Fruit fly (Drosophila melanogaster) whole organism, embryonic: ENCODE data around the gene twf.

ENCODE experiments used
- Antp ChIP-seq: fragments of 200-800 bp; sonication (Bioruptor generic); optimal IDR thresholded peaks from 3 replicates; lab custom pipeline; 2016; ENCODE audit warnings: missing biosample characterization, missing genetic modification characterization
- Atf6 ChIP-seq: fragments of 200-800 bp; sonication (Bioruptor generic); IDR thresholded peaks from 2 replicates; pipeline ENCODE4 v1.3.6; 2022; ENCODE audit warnings: missing biosample characterization, missing genetic modification characterization
- CG10147 ChIP-seq: fragments of 200-800 bp; sonication (Bioruptor generic); optimal IDR thresholded peaks from 2 replicates; lab custom pipeline; 2019; ENCODE audit warnings: missing biosample characterization, mild to moderate bottlenecking, missing genetic modification characterization, moderate library complexity
- CG10209 ChIP-seq: fragments of 200-800 bp; sonication (Bioruptor generic); optimal IDR thresholded peaks from 3 replicates; lab custom pipeline; 2017; ENCODE audit warnings: missing biosample characterization, mild to moderate bottlenecking, missing genetic modification characterization, missing genetic modification reagents
- CG13296 ChIP-seq: fragments of 200-800 bp; sonication (Bioruptor generic); optimal IDR thresholded peaks from 3 replicates; lab custom pipeline; 2018; ENCODE audit warnings: missing biosample characterization, mild to moderate bottlenecking, missing genetic modification characterization
- CG16779 ChIP-seq: fragments of 200-800 bp; sonication (Bioruptor generic); IDR thresholded peaks from 2 replicates; pipeline ENCODE4 v1.3.6; 2022; ENCODE audit warnings: missing biosample characterization, missing genetic modification characterization
- CG17612 ChIP-seq: fragments of 200-800 bp; sonication (Bioruptor generic); IDR thresholded peaks from 2 replicates; pipeline ENCODE4 v1.3.6; 2022; ENCODE audit warnings: missing biosample characterization, missing genetic modification characterization
- CG18599 ChIP-seq: fragments of 200-800 bp; sonication (Bioruptor generic); optimal IDR thresholded peaks from 3 replicates; lab custom pipeline; 2017; ENCODE audit warnings: missing biosample characterization, missing genetic modification characterization, mild to moderate bottlenecking, moderate library complexity, missing genetic modification reagents
- CG18764 ChIP-seq: fragments of 200-800 bp; sonication (Bioruptor generic); optimal IDR thresholded peaks from 3 replicates; lab custom pipeline; 2016; ENCODE audit warnings: missing biosample characterization, missing genetic modification characterization
- CG2889 ChIP-seq: fragments of 200-800 bp; sonication (Bioruptor generic); IDR thresholded peaks from 3 replicates; pipeline ENCODE4 v1.3.6; 2022; ENCODE audit warnings: missing biosample characterization, missing genetic modification characterization
- CG3163 ChIP-seq: fragments of 200-800 bp; sonication (Bioruptor generic); optimal IDR thresholded peaks from 3 replicates; lab custom pipeline; 2016; ENCODE audit warnings: missing biosample characterization, missing genetic modification characterization
- CG4282 ChIP-seq: fragments of 200-800 bp; sonication (Bioruptor generic); optimal IDR thresholded peaks from 2 replicates; lab custom pipeline; 2016; ENCODE audit warnings: missing biosample characterization, missing genetic modification characterization
- CG4360 ChIP-seq: fragments of 200-800 bp; sonication (Bioruptor generic); IDR thresholded peaks from 2 replicates; pipeline ENCODE4 v1.3.6; 2022; ENCODE audit warnings: missing biosample characterization, missing genetic modification characterization
- CG4707 ChIP-seq: fragments of 200-800 bp; sonication (Bioruptor generic); optimal IDR thresholded peaks from 2 replicates; lab custom pipeline; 2018; ENCODE audit warnings: missing biosample characterization, mild to moderate bottlenecking, missing genetic modification characterization, moderate library complexity
- CG9215 ChIP-seq: fragments of 200-800 bp; sonication (Bioruptor generic); IDR thresholded peaks from 2 replicates; pipeline ENCODE4 v1.3.6; 2022; ENCODE audit warnings: missing biosample characterization, missing genetic modification characterization
- Dbx ChIP-seq: fragments of 200-800 bp; sonication (Bioruptor generic); IDR thresholded peaks from 3 replicates; pipeline ENCODE4 v1.3.6; 2022; ENCODE audit warnings: missing biosample characterization, missing genetic modification characterization
- Dref ChIP-seq: fragments of 200-800 bp; sonication (Bioruptor generic); IDR thresholded peaks from 2 replicates; pipeline ENCODE4 v1.3.6; 2022; ENCODE audit warnings: missing biosample characterization, missing genetic modification characterization
- E2f2 ChIP-seq: fragments of 200-800 bp; sonication (Bioruptor generic); IDR thresholded peaks from 2 replicates; pipeline ENCODE4 v1.3.6; 2022; ENCODE audit warnings: missing biosample characterization, missing genetic modification characterization
- Hand ChIP-seq: fragments of 200-800 bp; sonication (Bioruptor generic); optimal IDR thresholded peaks from 2 replicates; lab custom pipeline; 2017; ENCODE audit warnings: mild to moderate bottlenecking, missing biosample characterization, missing genetic modification reagents, missing genetic modification characterization
- Hey ChIP-seq: fragments of 200-800 bp; sonication (Bioruptor generic); optimal IDR thresholded peaks from 3 replicates; lab custom pipeline; 2018; ENCODE audit warnings: missing biosample characterization, mild to moderate bottlenecking, missing genetic modification characterization
- Hr39 ChIP-seq: fragments of >200 bp; optimal IDR thresholded peaks from 2 replicates; lab custom pipeline; 2017
- MBD-R2 ChIP-seq: fragments of 200-800 bp; sonication (Bioruptor generic); IDR thresholded peaks from 2 replicates; pipeline ENCODE4 v1.3.6; 2022; ENCODE audit warnings: missing biosample characterization, missing genetic modification characterization
- NC2α ChIP-seq: fragments of 200-800 bp; sonication (Bioruptor generic); optimal IDR thresholded peaks from 2 replicates; lab custom pipeline; 2016; ENCODE audit warnings: missing biosample characterization, missing genetic modification characterization
- Nf-YA ChIP-seq: fragments of 200-800 bp; sonication (Bioruptor generic); IDR thresholded peaks from 2 replicates; pipeline ENCODE4 v1.3.6; 2022; ENCODE audit warnings: missing biosample characterization, missing genetic modification characterization
- Nf-YB ChIP-seq: fragments of 200-800 bp; sonication (Bioruptor generic); optimal IDR thresholded peaks from 3 replicates; lab custom pipeline; 2019; ENCODE audit warnings: missing biosample characterization, mild to moderate bottlenecking, missing genetic modification characterization, moderate library complexity
- Oli ChIP-seq: fragments of 200-800 bp; sonication (Bioruptor generic); optimal IDR thresholded peaks from 2 replicates; lab custom pipeline; 2018; ENCODE audit warnings: missing biosample characterization, mild to moderate bottlenecking, missing genetic modification characterization, moderate library complexity
- PHDP ChIP-seq: fragments of 200-800 bp; sonication (Bioruptor generic); optimal IDR thresholded peaks from 3 replicates; lab custom pipeline; 2018; ENCODE audit warnings: missing biosample characterization, mild to moderate bottlenecking, missing genetic modification characterization, moderate library complexity
- Poxn ChIP-seq: fragments of 200-800 bp; sonication (Bioruptor generic); IDR thresholded peaks from 2 replicates; pipeline ENCODE4 v1.3.6; 2022; ENCODE audit warnings: missing biosample characterization, missing genetic modification characterization
- Rx ChIP-seq: fragments of 200-800 bp; sonication (Bioruptor generic); IDR thresholded peaks from 2 replicates; pipeline ENCODE4 v1.3.6; 2022; ENCODE audit warnings: missing biosample characterization, missing genetic modification characterization
- Ssrp ChIP-seq: fragments of 200-800 bp; sonication (Bioruptor generic); optimal IDR thresholded peaks from 2 replicates; lab custom pipeline; 2018; ENCODE audit warnings: missing biosample characterization, mild to moderate bottlenecking, missing genetic modification characterization, moderate library complexity
- caup ChIP-seq: fragments of 200-800 bp; sonication (Bioruptor generic); optimal IDR thresholded peaks from 3 replicates; lab custom pipeline; 2017; ENCODE audit warnings: missing biosample characterization, mild to moderate bottlenecking, missing genetic modification characterization, moderate library complexity; ENCODE audit not compliant: severe bottlenecking
- crc ChIP-seq: fragments of 200-800 bp; sonication (Bioruptor generic); optimal IDR thresholded peaks from 2 replicates; lab custom pipeline; 2016; ENCODE audit warnings: missing biosample characterization, missing genetic modification characterization
- dmrt99B ChIP-seq: fragments of 200-800 bp; sonication (Bioruptor generic); optimal IDR thresholded peaks from 2 replicates; lab custom pipeline; 2018; ENCODE audit warnings: missing biosample characterization, mild to moderate bottlenecking, missing genetic modification characterization, moderate library complexity
- dpn ChIP-seq, 2 experiments: fragments of 200-800 bp; sonication (Bioruptor generic); optimal IDR thresholded peaks; 3 replicates each; lab custom pipeline; 2016; ENCODE audit warnings: missing biosample characterization in 2 of 2, missing genetic modification characterization in 2 of 2
- hb ChIP-seq: fragments of 200-800 bp; sonication (Bioruptor generic); IDR thresholded peaks from 3 replicates; pipeline ENCODE4 v1.3.6; 2022; ENCODE audit warnings: missing biosample characterization, missing genetic modification characterization; ENCODE audit not compliant: partially characterized antibody
- inv ChIP-seq: fragments of 200-800 bp; sonication (Bioruptor generic); IDR thresholded peaks from 2 replicates; pipeline ENCODE4 v1.3.6; 2022; ENCODE audit warnings: missing biosample characterization, missing genetic modification characterization; ENCODE audit not compliant: partially characterized antibody
- kni ChIP-seq: fragments of 200-800 bp; sonication (Bioruptor generic); optimal IDR thresholded peaks from 3 replicates; lab custom pipeline; 2017; ENCODE audit warnings: mild to moderate bottlenecking, missing biosample characterization, missing genetic modification reagents, missing genetic modification characterization
- nerfin-1 ChIP-seq: fragments of 200-800 bp; sonication (Bioruptor generic); optimal IDR thresholded peaks from 3 replicates; lab custom pipeline; 2019; ENCODE audit warnings: missing biosample characterization, mild to moderate bottlenecking, missing genetic modification characterization, moderate library complexity
- phol ChIP-seq: fragments of 200-800 bp; sonication (Bioruptor generic); optimal IDR thresholded peaks from 3 replicates; lab custom pipeline; 2018; ENCODE audit warnings: missing biosample characterization, mild to moderate bottlenecking, missing genetic modification characterization, moderate library complexity
- pzg ChIP-seq: fragments of 200-800 bp; sonication (Bioruptor generic); optimal IDR thresholded peaks from 3 replicates; lab custom pipeline; 2018; ENCODE audit warnings: missing biosample characterization, mild to moderate bottlenecking, missing genetic modification characterization, moderate library complexity
- repo ChIP-seq: fragments of 200-800 bp; sonication (Bioruptor generic); optimal IDR thresholded peaks from 2 replicates; lab custom pipeline; 2016; ENCODE audit warnings: missing biosample characterization, missing genetic modification characterization
- row ChIP-seq: fragments of 200-800 bp; sonication (Bioruptor generic); IDR thresholded peaks from 3 replicates; pipeline ENCODE4 v1.3.6; 2022; ENCODE audit warnings: missing biosample characterization, missing genetic modification characterization
- run ChIP-seq: fragments of 200-800 bp; sonication (Bioruptor generic); optimal IDR thresholded peaks from 3 replicates; lab custom pipeline; 2018; ENCODE audit warnings: missing biosample characterization, mild to moderate bottlenecking, missing genetic modification characterization
- schlank ChIP-seq: fragments of 200-800 bp; sonication (Bioruptor generic); optimal IDR thresholded peaks from 2 replicates; lab custom pipeline; 2018; ENCODE audit warnings: missing biosample characterization, mild to moderate bottlenecking, missing genetic modification characterization
- seq ChIP-seq: fragments of 200-800 bp; sonication (Bioruptor generic); IDR thresholded peaks from 2 replicates; pipeline ENCODE4 v1.3.6; 2022; ENCODE audit warnings: missing biosample characterization, missing genetic modification characterization
- sqz ChIP-seq: fragments of 200-800 bp; sonication (Bioruptor generic); optimal IDR thresholded peaks from 3 replicates; lab custom pipeline; 2018; ENCODE audit warnings: missing biosample characterization, mild to moderate bottlenecking, missing genetic modification characterization
- tap ChIP-seq: fragments of 200-800 bp; optimal IDR thresholded peaks from 3 replicates; lab custom pipeline; 2019; ENCODE audit warnings: missing biosample characterization, mild to moderate bottlenecking, missing genetic modification characterization, moderate library complexity
- ttk ChIP-seq: fragments of 200-800 bp; sonication (Bioruptor generic); IDR thresholded peaks from 2 replicates; pipeline ENCODE4 v2.1.2; 2022; ENCODE audit warnings: missing biosample characterization, missing genetic modification characterization
- wor ChIP-seq: fragments of 200-800 bp; sonication (Bioruptor generic); IDR thresholded peaks from 2 replicates; pipeline ENCODE4 v1.3.6; 2022; ENCODE audit warnings: missing biosample characterization, missing genetic modification characterization
- zen ChIP-seq: fragments of 200-800 bp; sonication (Bioruptor generic); optimal IDR thresholded peaks from 3 replicates; lab custom pipeline; 2018; ENCODE audit warnings: missing biosample characterization, mild to moderate bottlenecking, missing genetic modification characterization, moderate library complexity

twf gene

DNA sequence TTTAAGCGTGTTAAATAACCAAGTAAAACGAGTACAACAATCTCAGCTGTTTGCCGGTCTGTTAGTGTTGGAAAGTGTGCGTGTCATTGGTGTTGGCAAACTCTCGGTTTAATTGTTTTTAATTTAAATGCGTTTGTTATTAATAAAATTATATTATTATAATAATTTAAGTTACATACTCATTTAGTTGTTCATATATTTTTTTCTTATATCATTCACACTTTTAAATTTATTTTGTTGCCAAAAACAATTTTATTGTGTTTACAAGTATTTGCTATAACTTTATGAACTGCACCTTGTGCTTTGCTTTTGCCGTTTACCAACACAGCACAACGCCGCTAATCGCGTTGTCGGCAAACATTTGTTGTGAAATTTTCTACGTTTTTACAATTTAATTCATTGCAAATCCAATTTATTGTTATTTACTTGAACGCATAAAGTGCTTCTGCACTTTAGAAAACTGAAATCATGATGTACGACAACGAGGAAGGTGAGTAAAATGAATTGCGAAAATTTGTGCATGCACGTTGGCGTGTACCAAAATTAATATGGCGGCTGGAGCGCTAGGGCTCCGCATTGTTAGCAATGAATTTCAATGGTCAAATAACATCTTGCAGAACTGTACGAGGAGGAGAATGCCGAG lies 3.1 kb downstream of the twf start, which contains the start of the genes 140up and Polr2B (continued):
- TF ChIP-seq crc (GFP tag; lab: Kevin White, UChicago), result peak; percentile 53
- TF ChIP-seq Dref (GFP tag; lab: Robert Waterston, UW), result peak; percentile 31; the same call in 1 of the 2 replicates
- TF ChIP-seq CG4282 (GFP tag; lab: Kevin White, UChicago), result peak; percentile 46
- TF ChIP-seq CG10147, result peak; percentile 88
- TF ChIP-seq Dbx (GFP tag; lab: Robert Waterston, UW), result peak; percentile 97
- TF ChIP-seq sqz (GFP tag; lab: Kevin White, UChicago), result peak; percentile 80
- peak; percentile 47 for TF ChIP-seq kni (GFP tag; lab: Kevin White, UChicago)
- peak; percentile 95 for TF ChIP-seq CG18599
- TF ChIP-seq Poxn (GFP tag; lab: Robert Waterston, UW), result peak; percentile 80
- peak; percentile 83 to 95 for TF ChIP-seq dpn (GFP tag; optimal IDR thresholded peaks at IDR 0.05; lab: Kevin White, UChicago)
- TF ChIP-seq CG2889 (GFP tag; lab: Robert Waterston, UW), result peak; percentile 89
- peak; percentile 90 for TF ChIP-seq nerfin-1 (tag; lab: Kevin White, UChicago)
- peak; percentile 79 for TF ChIP-seq Nf-YA
- TF ChIP-seq Hr39, result no peak
- peak; percentile 89 for TF ChIP-seq CG13296 (GFP tag; lab: Kevin White, UChicago)
- TF ChIP-seq CG3163 (GFP tag; lab: Kevin White, UChicago), result peak; percentile 23
- TF ChIP-seq seq, result peak; percentile 81
- peak; percentile 95 for TF ChIP-seq CG10209 (GFP tag; lab: Kevin White, UChicago)
- TF ChIP-seq wor (GFP tag; lab: Robert Waterston, UW), result peak; percentile 88
- TF ChIP-seq CG18764 (GFP tag; lab: Kevin White, UChicago), result peak; percentile 91
- no peak for TF ChIP-seq Hey (tag; lab: Kevin White, UChicago)
- TF ChIP-seq repo (GFP tag; lab: Kevin White, UChicago), result peak; percentile 11
- peak; percentile 72 for TF ChIP-seq Hand (GFP tag; lab: Kevin White, UChicago)
- peak; percentile 95 for TF ChIP-seq PHDP (tag; lab: Kevin White, UChicago)
- peak; percentile 9 for TF ChIP-seq NC2α (GFP tag; lab: Kevin White, UChicago)
- TF ChIP-seq Antp (GFP tag; lab: Kevin White, UChicago), result peak; percentile 87
- TF ChIP-seq CG4707 (GFP tag; lab: Kevin White, UChicago), result peak; percentile 15
- TF ChIP-seq schlank (tag; lab: Kevin White, UChicago), result peak; percentile 74
- TF ChIP-seq Ssrp (tag; lab: Kevin White, UChicago), result peak; percentile 95
- TF ChIP-seq caup, result peak; percentile 92
- peak; percentile 52; the same call in 1 of the 2 replicates for TF ChIP-seq CG4360 (GFP tag; lab: Robert Waterston, UW)
- peak; percentile 94 for TF ChIP-seq CG9215 (GFP tag; lab: Robert Waterston, UW)
- peak; percentile 88 for TF ChIP-seq tap
- TF ChIP-seq run, result peak; percentile 63
- TF ChIP-seq phol, result peak; percentile 94
- peak; percentile 82 for TF ChIP-seq Rx
- no peak for TF ChIP-seq CG16779 (GFP tag; lab: Robert Waterston, UW)
- TF ChIP-seq Atf6 (GFP tag; lab: Robert Waterston, UW), result peak; percentile 91
- TF ChIP-seq zen (tag; lab: Kevin White, UChicago), result peak; percentile 93
- peak; percentile 91; the same call in 1 of the 2 replicates for TF ChIP-seq MBD-R2 (GFP tag; lab: Robert Waterston, UW)
- TF ChIP-seq inv (GFP tag; lab: Robert Waterston, UW), result no peak
- peak; percentile 98 for TF ChIP-seq row (GFP tag; lab: Robert Waterston, UW)
- TF ChIP-seq hb (GFP tag; lab: Robert Waterston, UW), result no peak
- peak; percentile 43 for TF ChIP-seq pzg (GFP tag; lab: Kevin White, UChicago)
- TF ChIP-seq Nf-YB (GFP tag; lab: Kevin White, UChicago), result peak; percentile 70
- TF ChIP-seq E2f2, result peak; percentile 70
- peak; percentile 89 for TF ChIP-seq CG17612
- peak; percentile 90 for TF ChIP-seq dmrt99B (tag; lab: Kevin White, UChicago)
- TF ChIP-seq Oli (tag; lab: Kevin White, UChicago), result peak; percentile 92
- TF ChIP-seq ttk (GFP tag; lab: Robert Waterston, UW), result peak; percentile 89
